Fruit fly (Drosophila melanogaster) whole organism, embryonic: ENCODE data around the gene Mrgn1.

Experiments
- Atf6 ChIP-seq: fragments of 200-800 bp; sonication (Bioruptor generic); IDR thresholded peaks from 2 replicates; pipeline ENCODE4 v1.3.6; 2022; ENCODE audit warnings: missing biosample characterization, missing genetic modification characterization
- CG11456 ChIP-seq: fragments of 200-800 bp; sonication (Bioruptor generic); IDR thresholded peaks from 3 replicates; pipeline ENCODE4 v1.3.6; 2022; ENCODE audit warnings: missing biosample characterization, missing genetic modification characterization
- CG11504 ChIP-seq: fragments of 200-800 bp; sonication (Bioruptor generic); optimal IDR thresholded peaks from 3 replicates; lab custom pipeline; 2019; ENCODE audit warnings: missing biosample characterization, mild to moderate bottlenecking, missing genetic modification characterization, moderate library complexity
- CG12219 ChIP-seq: fragments of 200-800 bp; sonication (Bioruptor generic); optimal IDR thresholded peaks from 3 replicates; lab custom pipeline; 2018; ENCODE audit warnings: missing biosample characterization, mild to moderate bottlenecking, missing genetic modification characterization
- CG12236 ChIP-seq: fragments of 200-800 bp; sonication (Bioruptor generic); optimal IDR thresholded peaks from 2 replicates; lab custom pipeline; 2016; ENCODE audit warnings: missing biosample characterization, missing genetic modification characterization
- CG15601 ChIP-seq: fragments of 200-800 bp; sonication (Bioruptor generic); optimal IDR thresholded peaks from 3 replicates; lab custom pipeline; 2019; ENCODE audit warnings: missing biosample characterization, mild to moderate bottlenecking, missing genetic modification characterization, moderate library complexity
- CG17186 ChIP-seq: fragments of 200-800 bp; sonication (Bioruptor generic); optimal IDR thresholded peaks from 3 replicates; lab custom pipeline; 2017; ENCODE audit warnings: missing biosample characterization, missing genetic modification reagents, missing genetic modification characterization
- CG17612 ChIP-seq: fragments of 200-800 bp; sonication (Bioruptor generic); IDR thresholded peaks from 2 replicates; pipeline ENCODE4 v1.3.6; 2022; ENCODE audit warnings: missing biosample characterization, missing genetic modification characterization
- CG2120 ChIP-seq: fragments of 200-800 bp; sonication (Bioruptor generic); optimal IDR thresholded peaks from 3 replicates; lab custom pipeline; 2016; ENCODE audit warnings: missing biosample characterization, missing genetic modification characterization
- CG2678 ChIP-seq: fragments of 200-800 bp; sonication (Bioruptor generic); optimal IDR thresholded peaks from 3 replicates; lab custom pipeline; 2019; ENCODE audit warnings: missing biosample characterization, mild to moderate bottlenecking, missing genetic modification characterization, moderate library complexity
- CG30431 ChIP-seq: fragments of 200-800 bp; sonication (Bioruptor generic); optimal IDR thresholded peaks from 2 replicates; lab custom pipeline; 2017; ENCODE audit warnings: missing biosample characterization, missing genetic modification characterization
- CG32772 ChIP-seq: fragments of 200-800 bp; sonication (Bioruptor generic); IDR thresholded peaks from 2 replicates; pipeline ENCODE4 v1.3.6; 2022; ENCODE audit warnings: missing biosample characterization, missing genetic modification characterization
- CG3281 ChIP-seq: fragments of 200-800 bp; sonication (Bioruptor generic); optimal IDR thresholded peaks from 3 replicates; lab custom pipeline; 2017; ENCODE audit warnings: missing biosample characterization, mild to moderate bottlenecking, missing genetic modification characterization
- CG34224 ChIP-seq: fragments of 200-800 bp; sonication (Bioruptor generic); IDR thresholded peaks from 3 replicates; pipeline ENCODE4 v1.3.6; 2022; ENCODE audit warnings: missing biosample characterization, missing genetic modification characterization; ENCODE audit not compliant: partially characterized antibody
- CG4328 ChIP-seq: fragments of 200-800 bp; sonication (Bioruptor generic); optimal IDR thresholded peaks from 3 replicates; lab custom pipeline; 2017; ENCODE audit warnings: missing biosample characterization, missing genetic modification reagents, missing genetic modification characterization
- CG4424 ChIP-seq: fragments of 200-800 bp; sonication (Bioruptor generic); optimal IDR thresholded peaks from 3 replicates; lab custom pipeline; 2016; ENCODE audit warnings: missing biosample characterization, missing genetic modification characterization
- CG5953 ChIP-seq: fragments of 200-800 bp; sonication (Bioruptor generic); IDR thresholded peaks from 2 replicates; pipeline ENCODE4 v1.3.6; 2022; ENCODE audit warnings: missing biosample characterization, missing genetic modification characterization
- CG6813 ChIP-seq: fragments of 200-800 bp; sonication (Bioruptor generic); optimal IDR thresholded peaks from 2 replicates; lab custom pipeline; 2017; ENCODE audit warnings: missing biosample characterization, missing genetic modification characterization, mild to moderate bottlenecking, moderate library complexity, missing genetic modification reagents
- CG7357 ChIP-seq: fragments of 200-800 bp; sonication (Bioruptor generic); IDR thresholded peaks from 3 replicates; pipeline ENCODE4 v1.3.6; 2022; ENCODE audit warnings: missing biosample characterization, missing genetic modification characterization
- CG7987 ChIP-seq: fragments of 200-800 bp; sonication (Bioruptor generic); optimal IDR thresholded peaks from 2 replicates; lab custom pipeline; 2018; ENCODE audit warnings: missing biosample characterization, mild to moderate bottlenecking, missing genetic modification characterization, moderate library complexity
- CG8924 ChIP-seq: fragments of 200-800 bp; optimal IDR thresholded peaks from 3 replicates; lab custom pipeline; 2019; ENCODE audit warnings: missing biosample characterization, mild to moderate bottlenecking, missing genetic modification characterization, moderate library complexity
- CTCF ChIP-seq: fragments of 200-800 bp; sonication (Bioruptor generic); optimal IDR thresholded peaks from 2 replicates; lab custom pipeline; 2017; ENCODE audit warnings: missing biosample characterization, mild to moderate bottlenecking, missing genetic modification characterization, moderate library complexity
- Chrac-16 ChIP-seq: fragments of 200-800 bp; sonication (Bioruptor generic); optimal IDR thresholded peaks from 3 replicates; lab custom pipeline; 2016; ENCODE audit warnings: missing biosample characterization, missing genetic modification characterization
- Dip2 ChIP-seq: fragments of 200-800 bp; sonication (Bioruptor generic); IDR thresholded peaks from 2 replicates; pipeline ENCODE4 v1.3.6; 2022; ENCODE audit warnings: missing biosample characterization, missing genetic modification characterization
- HLHmδ ChIP-seq: fragments of 200-800 bp; sonication (Bioruptor generic); optimal IDR thresholded peaks from 2 replicates; lab custom pipeline; 2018; ENCODE audit warnings: missing biosample characterization, mild to moderate bottlenecking, missing genetic modification characterization, moderate library complexity
- Hand ChIP-seq: fragments of 200-800 bp; sonication (Bioruptor generic); optimal IDR thresholded peaks from 2 replicates; lab custom pipeline; 2017; ENCODE audit warnings: mild to moderate bottlenecking, missing biosample characterization, missing genetic modification reagents, missing genetic modification characterization
- Hey ChIP-seq: fragments of 200-800 bp; sonication (Bioruptor generic); optimal IDR thresholded peaks from 3 replicates; lab custom pipeline; 2018; ENCODE audit warnings: missing biosample characterization, mild to moderate bottlenecking, missing genetic modification characterization
- Max ChIP-seq: fragments of 200-800 bp; sonication (Bioruptor generic); optimal IDR thresholded peaks from 2 replicates; lab custom pipeline; 2016; ENCODE audit warnings: missing biosample characterization, mild to moderate bottlenecking, missing genetic modification characterization
- Nf-YC ChIP-seq: fragments of 200-800 bp; optimal IDR thresholded peaks from 3 replicates; lab custom pipeline; 2019; ENCODE audit warnings: missing biosample characterization, mild to moderate bottlenecking, missing genetic modification characterization, moderate library complexity
- PHDP ChIP-seq: fragments of 200-800 bp; sonication (Bioruptor generic); optimal IDR thresholded peaks from 3 replicates; lab custom pipeline; 2018; ENCODE audit warnings: missing biosample characterization, mild to moderate bottlenecking, missing genetic modification characterization, moderate library complexity
- Pdp1 ChIP-seq, 2 experiments: fragments of 200-800 bp; sonication (Bioruptor generic); optimal IDR thresholded peaks; 3 replicates each; lab custom pipeline; 2016; ENCODE audit warnings: missing biosample characterization in 2 of 2, missing genetic modification characterization in 2 of 2, mild to moderate bottlenecking in 1 of 2, moderate library complexity in 1 of 2
- Sin3A ChIP-seq: fragments of >200 bp; optimal IDR thresholded peaks from 2 replicates; lab custom pipeline; 2018
- Sry-δ ChIP-seq: fragments of 200-800 bp; sonication (Bioruptor generic); optimal IDR thresholded peaks from 2 replicates; lab custom pipeline; 2016; ENCODE audit warnings: missing biosample characterization, missing genetic modification characterization
- btn ChIP-seq: fragments of 200-800 bp; sonication (Bioruptor generic); optimal IDR thresholded peaks from 2 replicates; lab custom pipeline; 2016; ENCODE audit warnings: missing biosample characterization, missing genetic modification characterization
- cato ChIP-seq: fragments of 200-800 bp; sonication (Bioruptor generic); optimal IDR thresholded peaks from 2 replicates; lab custom pipeline; 2016; ENCODE audit warnings: missing biosample characterization, missing genetic modification characterization, borderline replicate concordance
- chinmo ChIP-seq: fragments of 200-800 bp; sonication (Bioruptor generic); IDR thresholded peaks from 4 replicates; pipeline ENCODE4 v1.3.6; 2022; ENCODE audit warnings: missing biosample characterization, missing genetic modification characterization; ENCODE audit not compliant: partially characterized antibody
- dmrt99B ChIP-seq: fragments of 200-800 bp; sonication (Bioruptor generic); optimal IDR thresholded peaks from 2 replicates; lab custom pipeline; 2018; ENCODE audit warnings: missing biosample characterization, mild to moderate bottlenecking, missing genetic modification characterization, moderate library complexity
- dysf ChIP-seq: fragments of 200-800 bp; sonication (Bioruptor generic); IDR thresholded peaks from 3 replicates; pipeline ENCODE4 v1.3.6; 2022; ENCODE audit warnings: missing biosample characterization, missing genetic modification characterization
- exex ChIP-seq: fragments of 200-800 bp; sonication (Bioruptor generic); optimal IDR thresholded peaks from 4 replicates; lab custom pipeline; 2018; ENCODE audit warnings: missing biosample characterization, mild to moderate bottlenecking, missing genetic modification characterization, moderate library complexity
- fd64A ChIP-seq: fragments of 200-800 bp; sonication (Bioruptor generic); optimal IDR thresholded peaks from 3 replicates; lab custom pipeline; 2018; ENCODE audit warnings: missing biosample characterization, mild to moderate bottlenecking, missing genetic modification characterization
- gsb-n ChIP-seq: fragments of 200-800 bp; sonication (Bioruptor generic); optimal IDR thresholded peaks from 3 replicates; lab custom pipeline; 2018; ENCODE audit warnings: missing biosample characterization, mild to moderate bottlenecking, missing genetic modification characterization
- h ChIP-seq: fragments of >200 bp; optimal IDR thresholded peaks from 2 replicates; lab custom pipeline; 2017
- her ChIP-seq: fragments of 200-800 bp; sonication (Bioruptor generic); optimal IDR thresholded peaks from 2 replicates; lab custom pipeline; 2016; ENCODE audit warnings: missing biosample characterization, missing genetic modification characterization
- lilli ChIP-seq: fragments of 200-800 bp; sonication (Bioruptor generic); optimal IDR thresholded peaks from 3 replicates; lab custom pipeline; 2016; ENCODE audit warnings: missing biosample characterization, missing genetic modification characterization
- nerfin-2 ChIP-seq: fragments of 200-800 bp; sonication (Bioruptor generic); IDR thresholded peaks from 2 replicates; pipeline ENCODE4 v1.3.6; 2022; ENCODE audit warnings: missing biosample characterization, missing genetic modification characterization; ENCODE audit not compliant: partially characterized antibody
- pan ChIP-seq, 4 experiments: fragments of >200 bp in 3 of 4; fragments of 200-800 bp in 1 of 4; sonication (Bioruptor generic) in 1 of 4; optimal IDR thresholded peaks in 3 of 4; IDR thresholded peaks in 1 of 4; 2 replicates each; pipeline versions ENCODE4 v1.3.6 to Lab custom; 2017 to 2022; ENCODE audit warnings: missing biosample characterization in 2 of 4, missing genetic modification characterization in 2 of 4, mixed read lengths in 1 of 4
- pita ChIP-seq: fragments of 200-800 bp; sonication (Bioruptor generic); optimal IDR thresholded peaks from 2 replicates; lab custom pipeline; 2017; ENCODE audit warnings: missing biosample characterization, mild to moderate bottlenecking, missing genetic modification characterization
- run ChIP-seq: fragments of 200-800 bp; sonication (Bioruptor generic); optimal IDR thresholded peaks from 3 replicates; lab custom pipeline; 2018; ENCODE audit warnings: missing biosample characterization, mild to moderate bottlenecking, missing genetic modification characterization
- shn ChIP-seq: fragments of 200-800 bp; sonication (Bioruptor generic); optimal IDR thresholded peaks from 3 replicates; lab custom pipeline; 2016; ENCODE audit warnings: missing biosample characterization, missing genetic modification characterization
- slou ChIP-seq: fragments of 200-800 bp; sonication (Bioruptor generic); optimal IDR thresholded peaks from 3 replicates; lab custom pipeline; 2016; ENCODE audit warnings: missing biosample characterization, missing genetic modification characterization
- sr ChIP-seq: fragments of 200-800 bp; sonication (Bioruptor generic); IDR thresholded peaks from 3 replicates; pipeline ENCODE4 v1.3.6; 2022; ENCODE audit warnings: missing biosample characterization, missing genetic modification characterization
- unpg ChIP-seq: fragments of 200-800 bp; sonication (Bioruptor generic); optimal IDR thresholded peaks from 3 replicates; lab custom pipeline; 2018; ENCODE audit warnings: missing biosample characterization, mild to moderate bottlenecking, missing genetic modification characterization, moderate library complexity

Mrgn1 gene

dm6 chrX:13676458-13676944 lies 45.3 kb downstream of the Mrgn1 start, which contains the start of gene CG11162 (continued):
- TF ChIP-seq CG5953 (GFP tag; lab: Robert Waterston, UW) = no peak
- TF ChIP-seq PHDP (tag; lab: Kevin White, UChicago) = no peak
- TF ChIP-seq unpg (GFP tag; lab: Kevin White, UChicago) = no peak
- no peak for TF ChIP-seq nerfin-2
- TF ChIP-seq CG12236 (GFP tag; lab: Kevin White, UChicago) = no peak
- no peak for TF ChIP-seq shn
- no peak for TF ChIP-seq CG11456 (GFP tag; lab: Robert Waterston, UW)
- no peak for TF ChIP-seq CG17186 (GFP tag; lab: Kevin White, UChicago)
- TF ChIP-seq CG2678 (tag; lab: Kevin White, UChicago) = peak; percentile 77
- TF ChIP-seq CG6813 (GFP tag; lab: Kevin White, UChicago) = no peak
- no peak for TF ChIP-seq Sry-δ
- no peak for TF ChIP-seq CG7987 (GFP tag; lab: Kevin White, UChicago)
- TF ChIP-seq CG8924 (tag; lab: Kevin White, UChicago) = peak; percentile 2
- no peak for TF ChIP-seq CG34224 (GFP tag; lab: Robert Waterston, UW)
- no peak for TF ChIP-seq pita (GFP tag; lab: Kevin White, UChicago)
- TF ChIP-seq Chrac-16 (GFP tag; lab: Kevin White, UChicago) = no peak
- peak; percentile 72 for TF ChIP-seq CG3281 (GFP tag; lab: Kevin White, UChicago)
- TF ChIP-seq exex (tag; lab: Kevin White, UChicago) = peak; percentile 75
- TF ChIP-seq slou (GFP tag; lab: Kevin White, UChicago) = no peak
- peak; percentile 64 for TF ChIP-seq lilli (GFP tag; lab: Kevin White, UChicago)
- no peak for TF ChIP-seq btn
- TF ChIP-seq h (lab: Kevin White, UChicago) = no peak
- TF ChIP-seq chinmo (GFP tag; lab: Robert Waterston, UW) = no peak
- TF ChIP-seq gsb-n = no peak
- no peak for TF ChIP-seq CG30431
- TF ChIP-seq Dip2 = no peak
- no peak for TF ChIP-seq HLHmδ (GFP tag; lab: Kevin White, UChicago)
- TF ChIP-seq CG15601 (tag; lab: Kevin White, UChicago) = no peak
- peak; percentile 36 for TF ChIP-seq Hand (GFP tag; lab: Kevin White, UChicago)
- TF ChIP-seq sr (GFP tag; lab: Robert Waterston, UW) = no peak
- no peak for TF ChIP-seq dmrt99B (tag; lab: Kevin White, UChicago)
- no peak for TF ChIP-seq Hey
- TF ChIP-seq CTCF (GFP tag; lab: Kevin White, UChicago) = no peak
- peak; percentile 85 for TF ChIP-seq CG2120 (GFP tag; lab: Kevin White, UChicago)
- TF ChIP-seq Atf6 (GFP tag; lab: Robert Waterston, UW) = peak; percentile 54; the same call in 1 of the 2 replicates
- TF ChIP-seq Max (GFP tag; lab: Kevin White, UChicago) = no peak
- TF ChIP-seq fd64A = no peak
- TF ChIP-seq CG4328 (GFP tag; lab: Kevin White, UChicago) = no peak
- no peak for TF ChIP-seq run
- no peak for TF ChIP-seq pan (optimal IDR thresholded peaks at IDR 0.05; lab: Kevin White, UChicago)
- no peak for TF ChIP-seq pan (GFP tag; optimal IDR thresholded peaks at IDR 0.05 in 1 of 2, IDR thresholded peaks at IDR 0.05 in 1 of 2)
- no peak for TF ChIP-seq Pdp1 (GFP tag; optimal IDR thresholded peaks at IDR 0.05; lab: Kevin White, UChicago)
- no peak for TF ChIP-seq CG17612
- TF ChIP-seq CG11504 (tag; lab: Kevin White, UChicago) = no peak
- no peak for TF ChIP-seq CG12219 (GFP tag; lab: Kevin White, UChicago)
- no peak for TF ChIP-seq CG7357 (GFP tag; lab: Robert Waterston, UW)
- no peak for TF ChIP-seq CG32772 (GFP tag; lab: Robert Waterston, UW)
- TF ChIP-seq cato (GFP tag; lab: Kevin White, UChicago) = no peak
- no peak for TF ChIP-seq CG4424
- no peak for TF ChIP-seq her (GFP tag; lab: Kevin White, UChicago)
- no peak for TF ChIP-seq Nf-YC (tag; lab: Kevin White, UChicago)
- TF ChIP-seq Sin3A = no peak
- TF ChIP-seq dysf = no peak
